Worm (Caenorhabditis elegans): ENCODE data around the gene C25F6.8.
A peak's percentile ranks its signal among the peaks of the same experiment; 100 is the strongest.

C25F6.8 gene

DNA sequence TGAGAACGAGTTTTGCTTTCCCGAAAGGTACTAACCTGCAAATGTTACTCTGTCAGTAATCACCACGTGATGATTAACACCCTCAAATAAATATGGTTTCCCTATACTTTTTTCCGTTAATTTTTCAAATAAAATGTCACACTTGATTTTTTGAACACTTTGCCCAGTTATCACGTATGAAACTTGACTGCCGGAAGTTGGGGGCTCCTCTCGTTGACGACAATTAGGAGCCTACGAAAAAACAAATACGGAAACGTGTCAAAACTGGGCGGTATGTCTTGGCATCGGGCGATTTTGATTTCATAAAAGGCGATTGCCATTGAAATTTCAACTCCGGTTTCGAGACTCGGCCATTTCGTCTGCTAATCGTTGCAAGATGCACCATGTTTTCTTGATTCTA, at the start of gene C25F6.8:
C25F6.8 (plus strand) TSS at position 301 of the 400 bp plus-strand sequence.
- TF ChIP-seq W03F9.2 (tag; optimal IDR thresholded peaks at IDR 0.05) = no peak
- no peak for TF ChIP-seq him-1 (tag; optimal IDR thresholded peaks at IDR 0.05)
- TF ChIP-seq dao-5 (tag; optimal IDR thresholded peaks at IDR 0.05) = no peak

DNA sequence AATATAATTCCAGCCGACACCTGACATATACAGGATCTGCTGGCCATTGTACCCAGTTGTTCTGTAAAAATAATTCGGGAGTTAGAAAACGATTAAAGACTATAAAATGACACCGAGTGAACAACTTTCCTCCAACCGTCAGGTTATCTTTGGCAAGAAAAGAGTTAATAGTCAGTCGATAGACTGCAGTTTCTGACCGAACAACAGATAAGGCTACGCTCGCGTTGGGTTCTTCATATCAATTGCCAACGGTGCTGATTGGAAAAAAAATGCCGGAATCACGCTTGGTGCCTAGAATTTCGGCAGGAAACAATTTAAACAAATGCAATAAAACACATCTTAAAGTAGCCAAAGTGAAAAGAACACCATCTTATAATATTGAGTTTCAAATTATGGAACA, 47.5 kb upstream of the C25F6.8 start, which contains the start of gene scav-1:
scav-1 (minus strand) TSS at position 61 of the 400 bp plus-strand sequence.
- TF ChIP-seq him-1 (tag; optimal IDR thresholded peaks at IDR 0.05) (no peak), W03F9.2 (tag; optimal IDR thresholded peaks at IDR 0.05) (no peak), dao-5 (tag; optimal IDR thresholded peaks at IDR 0.05) (no peak)

DNA sequence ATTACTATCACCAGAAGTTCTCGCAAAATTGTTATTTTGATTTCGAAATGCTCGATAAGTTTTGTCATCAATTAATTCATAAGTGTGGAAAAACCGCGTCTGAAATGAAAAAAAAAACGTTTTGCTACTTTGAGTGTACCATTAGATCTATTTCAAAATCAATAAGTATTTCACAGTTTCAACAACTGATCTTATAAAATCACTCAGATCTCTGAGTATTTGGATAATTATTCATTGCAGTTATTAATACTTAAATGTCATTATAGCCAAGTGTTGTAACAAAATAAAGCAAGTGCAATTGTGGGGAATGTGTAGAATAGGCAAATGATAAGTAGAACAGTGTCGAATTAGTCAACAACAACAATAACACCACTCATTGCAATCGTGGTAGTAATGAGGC, 41.7 kb upstream of the C25F6.8 start, which contains the start of gene C03F11.4:
C03F11.4 (minus strand) TSS at position 101 of the 400 bp plus-strand sequence.
- TF ChIP-seq him-1 (tag; optimal IDR thresholded peaks at IDR 0.05) (no peak), dao-5 (tag; optimal IDR thresholded peaks at IDR 0.05) (no peak), W03F9.2 (tag; optimal IDR thresholded peaks at IDR 0.05) (no peak)

DNA sequence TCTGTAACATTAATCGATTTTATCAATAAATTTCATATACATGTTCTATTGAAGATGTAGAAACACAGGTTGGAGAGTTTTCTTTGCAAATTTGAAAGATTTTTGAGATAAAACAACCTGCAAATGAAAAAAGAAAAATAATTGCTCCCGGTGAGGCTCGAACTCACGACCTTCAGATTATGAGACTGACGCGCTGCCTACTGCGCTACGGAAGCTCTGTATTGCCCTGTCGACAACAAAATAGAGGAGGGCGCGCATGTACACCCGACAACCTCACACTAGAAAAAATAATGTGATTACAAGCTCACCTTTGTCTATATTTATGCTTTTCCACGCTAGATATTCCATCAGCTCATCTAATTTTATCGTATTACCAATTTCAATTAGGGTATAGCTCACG, 40.8 kb upstream of the C25F6.8 start:
- TF ChIP-seq W03F9.2 (tag; optimal IDR thresholded peaks at IDR 0.05) (no peak), him-1 (tag; optimal IDR thresholded peaks at IDR 0.05) (no peak), dao-5 (tag; optimal IDR thresholded peaks at IDR 0.05) (no peak)

DNA sequence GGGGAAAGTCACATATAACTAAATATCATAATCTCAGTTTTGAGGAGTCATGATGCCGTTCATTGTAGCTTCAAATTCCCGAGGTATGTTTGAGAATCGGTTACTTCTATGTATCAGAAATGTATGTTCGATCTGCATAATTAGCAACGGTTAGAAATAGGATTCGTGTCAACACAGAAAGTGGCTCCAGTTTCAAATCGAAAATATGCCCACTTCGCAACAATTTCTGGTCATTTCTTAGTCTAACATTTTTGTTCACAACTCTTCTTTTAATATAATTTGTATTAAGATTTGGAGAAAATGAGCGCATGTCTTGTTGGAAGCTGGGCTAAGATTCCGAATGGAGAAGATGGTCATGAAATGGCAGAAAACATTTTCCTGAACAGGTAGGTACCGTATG, 34.5 kb upstream of the C25F6.8 start, which contains the start of gene pks-1:
pks-1 (plus strand) TSS at position 301 of the 400 bp plus-strand sequence.
- TF ChIP-seq dao-5 (tag; optimal IDR thresholded peaks at IDR 0.05) = no peak
- TF ChIP-seq him-1 (tag; optimal IDR thresholded peaks at IDR 0.05) = no peak
- no peak for TF ChIP-seq W03F9.2 (tag; optimal IDR thresholded peaks at IDR 0.05)

DNA sequence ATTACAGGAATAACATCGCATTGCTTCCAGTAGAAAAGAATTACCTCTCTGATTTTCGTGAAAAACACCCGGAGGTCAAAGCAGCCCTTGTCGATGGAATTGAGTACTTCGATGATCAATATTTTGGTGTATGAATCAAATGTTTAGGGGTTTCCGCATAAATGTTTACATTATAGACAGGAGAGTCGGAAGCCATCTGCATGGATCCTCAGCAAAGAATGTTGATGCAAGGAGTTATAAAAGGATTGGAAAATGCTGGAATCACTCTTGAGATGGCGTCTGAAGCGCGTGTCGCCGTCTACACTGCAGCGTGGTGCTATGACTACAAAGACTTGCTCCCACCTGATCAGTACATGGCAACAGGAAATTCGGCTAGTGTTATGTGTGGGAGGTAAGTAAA, 33.8 kb upstream of the C25F6.8 start, which contains the start of gene C41A3.2:
C41A3.2 (minus strand) TSS at position 101 of the 400 bp plus-strand sequence.
- TF ChIP-seq W03F9.2 (tag; optimal IDR thresholded peaks at IDR 0.05) = no peak
- TF ChIP-seq dao-5 (tag; optimal IDR thresholded peaks at IDR 0.05) = no peak
- TF ChIP-seq him-1 (tag; optimal IDR thresholded peaks at IDR 0.05) = no peak

DNA sequence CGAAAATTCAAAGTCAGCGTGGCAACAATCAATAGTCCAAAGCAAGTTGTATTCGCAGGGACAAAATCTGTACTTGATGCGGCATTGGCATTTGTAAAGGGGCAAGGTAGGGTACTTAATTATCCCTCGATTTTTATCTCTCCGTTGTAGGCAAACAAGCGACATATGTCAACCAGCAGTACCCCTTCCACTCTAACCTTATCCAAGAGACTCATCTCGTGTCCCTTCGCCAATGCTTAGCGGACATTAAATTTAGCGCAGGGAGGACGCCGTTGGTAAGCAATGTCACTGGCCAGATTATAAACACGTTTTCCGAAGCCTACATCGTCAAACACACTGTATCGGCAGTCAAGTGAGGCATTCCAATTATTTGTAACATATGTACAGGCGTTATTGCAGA, 18.7 kb upstream of the C25F6.8 start:
- TF ChIP-seq dao-5 (tag; optimal IDR thresholded peaks at IDR 0.05) = peak; percentile 93
- TF ChIP-seq him-1 (tag; optimal IDR thresholded peaks at IDR 0.05) = peak; percentile 98
- no peak for TF ChIP-seq W03F9.2 (tag; optimal IDR thresholded peaks at IDR 0.05)

DNA sequence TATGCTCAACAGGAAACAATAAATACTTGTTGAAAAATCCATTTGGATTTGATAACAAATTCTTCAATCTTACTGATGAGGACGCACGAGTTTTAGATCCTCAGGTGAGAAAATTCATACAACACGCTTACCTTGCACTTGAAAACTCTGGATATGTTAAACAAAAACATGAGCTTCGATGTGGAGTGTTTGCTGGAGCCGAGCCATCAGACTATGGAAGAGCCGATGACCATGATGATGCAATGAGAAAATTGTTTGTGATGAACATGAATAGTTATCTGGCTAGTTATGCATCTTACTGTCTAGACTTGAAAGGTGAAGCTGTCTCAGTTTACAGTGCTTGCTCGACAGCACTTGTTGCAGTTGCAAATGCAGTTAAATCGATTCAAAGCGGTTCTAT, 14.1 kb upstream of the C25F6.8 start:
- no peak for TF ChIP-seq him-1 (tag; optimal IDR thresholded peaks at IDR 0.05)
- TF ChIP-seq W03F9.2 (tag; optimal IDR thresholded peaks at IDR 0.05) = no peak
- TF ChIP-seq dao-5 (tag; optimal IDR thresholded peaks at IDR 0.05) = no peak

DNA sequence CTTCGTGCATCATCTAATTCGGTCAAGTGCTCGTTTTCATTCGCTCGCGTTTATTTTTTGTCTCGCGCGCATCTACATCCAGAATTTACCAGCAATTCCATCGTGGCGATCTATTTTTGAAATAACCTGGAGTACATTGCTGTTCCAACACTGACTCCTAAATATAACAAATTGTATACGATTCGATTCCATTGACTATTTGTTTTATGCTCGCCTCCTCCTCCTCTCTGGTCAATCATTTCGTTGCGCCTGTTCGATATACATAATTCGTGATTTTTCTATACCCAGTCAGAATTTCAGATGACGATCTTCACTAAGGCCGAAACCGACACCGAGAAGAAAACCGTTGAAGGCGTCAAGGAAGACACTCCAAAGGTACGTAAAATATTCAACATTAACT, 3.2 kb upstream of the C25F6.8 start, which contains the start of gene itm-2:
itm-2 (plus strand) TSS at position 301 of the 400 bp plus-strand sequence.
- TF ChIP-seq dao-5 (tag; optimal IDR thresholded peaks at IDR 0.05) (no peak), him-1 (tag; optimal IDR thresholded peaks at IDR 0.05) (no peak), W03F9.2 (tag; optimal IDR thresholded peaks at IDR 0.05) (no peak)

DNA sequence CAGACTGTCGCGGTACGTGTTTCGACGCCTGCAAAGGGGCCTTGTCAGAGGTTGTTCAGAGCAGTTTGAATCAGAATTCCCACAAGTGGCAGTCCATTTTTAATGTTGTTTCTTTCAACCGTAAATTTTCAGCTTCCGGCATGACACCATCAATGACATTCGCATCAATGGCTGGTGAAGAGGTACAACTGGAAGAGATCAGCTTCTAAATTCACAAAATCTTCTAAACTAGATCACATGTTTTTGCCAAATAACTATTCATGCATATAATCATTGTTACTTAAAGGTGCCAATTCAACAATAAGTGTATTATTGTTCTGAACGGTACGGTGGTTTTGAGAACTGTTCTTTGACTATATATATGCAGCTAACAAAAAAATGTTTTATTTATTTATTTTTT, 660 bp upstream of the C25F6.8 start:
- TF ChIP-seq W03F9.2 (tag; optimal IDR thresholded peaks at IDR 0.05) = no peak
- TF ChIP-seq dao-5 (tag; optimal IDR thresholded peaks at IDR 0.05) = no peak
- no peak for TF ChIP-seq him-1 (tag; optimal IDR thresholded peaks at IDR 0.05)

DNA sequence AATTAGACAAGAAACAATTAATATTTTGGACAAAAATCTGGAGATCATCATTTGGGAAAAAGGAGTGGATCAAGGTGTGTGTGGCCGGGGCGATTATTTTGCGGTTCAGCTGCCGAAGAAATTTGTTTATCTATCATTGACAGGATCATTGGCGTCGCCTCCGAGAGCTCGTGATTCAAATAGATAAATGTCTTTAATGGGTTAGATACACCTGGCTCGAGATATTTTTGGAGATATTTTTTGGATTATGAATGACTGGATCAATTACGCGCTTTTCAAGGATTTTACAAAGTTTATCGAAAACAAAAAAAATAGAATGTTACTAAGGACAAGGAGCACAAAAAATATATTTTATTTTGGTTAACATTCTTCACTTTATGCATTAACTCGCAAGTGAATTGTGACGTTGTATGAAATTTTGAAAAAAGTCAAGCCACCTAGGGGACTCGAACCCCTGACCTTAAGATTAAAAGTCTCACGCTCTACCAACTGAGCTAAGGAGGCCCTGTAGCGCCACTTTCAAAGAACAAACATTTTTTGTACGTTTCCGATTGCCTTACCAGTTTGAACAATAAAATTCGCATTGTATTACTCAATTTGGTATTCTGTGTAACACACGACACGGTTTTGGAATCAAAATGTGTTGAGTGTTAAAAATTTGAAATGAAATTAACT, 2.9 kb downstream of the C25F6.8 start, which contains the start of gene C25F6.6:
C25F6.6 (minus strand) TSS at position 51 of the 675 bp plus-strand sequence.
- no peak for TF ChIP-seq W03F9.2 (tag; optimal IDR thresholded peaks at IDR 0.05)
- no peak for TF ChIP-seq him-1 (tag; optimal IDR thresholded peaks at IDR 0.05)

DNA sequence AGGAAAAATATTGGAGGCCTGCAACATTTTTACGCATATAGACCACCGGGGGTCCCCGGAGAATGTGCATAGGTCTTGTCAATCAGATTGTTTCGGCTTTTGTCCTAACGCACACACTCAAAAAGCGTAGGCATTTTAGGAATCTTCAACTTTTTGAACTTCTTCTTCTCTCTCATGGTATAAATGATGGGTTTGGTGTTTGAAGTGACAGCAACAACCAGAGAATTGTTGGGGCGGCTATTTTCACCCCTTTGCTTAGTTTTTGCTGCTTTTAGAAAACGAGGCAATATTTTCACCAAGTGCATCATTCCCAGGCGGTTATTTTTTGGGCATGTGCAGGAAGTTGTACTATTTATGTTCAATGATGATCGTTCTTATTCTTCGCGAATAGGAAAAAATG, 3.7 kb downstream of the C25F6.8 start:
- no peak for TF ChIP-seq W03F9.2 (tag; optimal IDR thresholded peaks at IDR 0.05)
- no peak for TF ChIP-seq dao-5 (tag; optimal IDR thresholded peaks at IDR 0.05)
- TF ChIP-seq him-1 (tag; optimal IDR thresholded peaks at IDR 0.05) = no peak

DNA sequence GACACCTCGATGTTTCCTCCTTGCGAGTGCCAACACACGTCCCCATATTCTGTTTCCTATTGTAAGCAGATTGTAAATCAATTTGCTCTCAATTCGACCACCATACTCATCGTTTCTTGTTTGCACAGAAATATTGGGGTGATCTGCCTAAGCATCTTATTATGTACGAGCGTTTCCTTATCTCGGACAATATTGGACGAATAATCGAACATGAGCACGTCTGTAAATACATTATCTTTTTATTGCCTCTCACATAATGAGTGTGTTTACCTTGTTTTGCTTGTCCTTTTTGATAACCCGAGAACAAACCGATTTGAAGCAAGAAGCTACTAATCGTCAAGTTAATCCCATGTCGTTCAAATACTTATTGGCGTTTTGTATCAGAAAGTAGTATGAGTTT, 7.1 kb downstream of the C25F6.8 start:
- TF ChIP-seq dao-5 (tag; optimal IDR thresholded peaks at IDR 0.05) = no peak
- no peak for TF ChIP-seq him-1 (tag; optimal IDR thresholded peaks at IDR 0.05)

DNA sequence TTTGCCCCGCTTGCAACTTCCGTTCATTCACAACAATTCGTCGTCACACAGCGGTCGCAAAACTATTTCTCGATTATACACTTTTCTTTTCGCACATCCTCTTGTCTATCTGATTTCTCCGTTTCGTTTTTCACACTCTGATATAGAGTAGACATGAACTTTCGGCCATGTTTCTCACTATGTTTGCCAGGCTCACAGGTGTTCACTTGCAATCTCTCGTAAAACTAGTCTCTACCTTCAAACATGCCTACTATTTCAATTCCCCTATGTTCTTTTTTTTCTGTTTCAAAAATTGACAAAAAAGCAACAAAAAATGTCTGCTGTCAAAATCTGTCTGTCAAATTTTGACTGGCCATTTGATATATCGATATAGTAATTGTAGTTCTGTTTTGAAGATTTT, 9.1 kb downstream of the C25F6.8 start:
- TF ChIP-seq W03F9.2 (tag; optimal IDR thresholded peaks at IDR 0.05) (no peak), dao-5 (tag; optimal IDR thresholded peaks at IDR 0.05) (no peak), him-1 (tag; optimal IDR thresholded peaks at IDR 0.05) (no peak)

DNA sequence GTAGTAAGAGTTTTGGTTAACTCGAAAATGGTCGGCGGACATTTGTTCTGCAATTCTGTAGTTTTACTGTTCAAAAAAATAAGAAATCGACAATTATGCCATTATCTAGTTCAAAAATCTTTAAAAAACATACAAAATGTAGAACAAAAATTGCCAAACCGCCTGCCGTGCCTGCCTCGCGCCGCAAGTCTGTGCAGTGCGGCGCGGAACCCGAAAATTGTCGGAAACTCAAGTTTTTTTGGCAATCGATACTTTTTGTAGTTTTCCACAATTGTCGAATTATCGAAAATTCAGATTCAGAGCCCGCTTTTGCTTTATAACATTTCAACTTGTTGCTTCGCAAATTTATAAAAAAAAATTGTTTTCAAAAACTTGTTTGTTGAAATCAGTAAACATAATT, 10.0 kb downstream of the C25F6.8 start:
- TF ChIP-seq dao-5 (tag; optimal IDR thresholded peaks at IDR 0.05) = no peak
- TF ChIP-seq W03F9.2 (tag; optimal IDR thresholded peaks at IDR 0.05) = no peak
- TF ChIP-seq him-1 (tag; optimal IDR thresholded peaks at IDR 0.05) = no peak

All from whole organism, L4/young adult.